Fruit fly (Drosophila melanogaster) whole organism, embryonic: Measurements from ENCODE around the gene CG6689.
A peak's percentile ranks its signal among the peaks of the same experiment; 100 is the strongest.

ENCODE experiments used
- Aef1 ChIP-seq: fragments of 200-800 bp; sonication (Bioruptor generic); IDR thresholded peaks from 3 replicates; pipeline ENCODE4 v1.3.6; 2022; ENCODE audit warnings: missing biosample characterization, missing genetic modification characterization
- Atf6 ChIP-seq: fragments of 200-800 bp; sonication (Bioruptor generic); IDR thresholded peaks from 2 replicates; pipeline ENCODE4 v1.3.6; 2022; ENCODE audit warnings: missing biosample characterization, missing genetic modification characterization
- B-H1 ChIP-seq: fragments of 200-800 bp; sonication (Bioruptor generic); IDR thresholded peaks from 3 replicates; pipeline ENCODE4 v1.3.6; 2022; ENCODE audit warnings: missing biosample characterization, missing genetic modification characterization
- BEAF-32 ChIP-seq: fragments of 200-800 bp; sonication (Bioruptor generic); optimal IDR thresholded peaks from 3 replicates; lab custom pipeline; 2017; ENCODE audit warnings: missing biosample characterization, missing genetic modification characterization, mild to moderate bottlenecking, moderate library complexity, missing genetic modification reagents
- Bgb ChIP-seq: fragments of 200-800 bp; sonication (Bioruptor generic); IDR thresholded peaks from 2 replicates; pipeline ENCODE4 v1.3.6; 2022; ENCODE audit warnings: missing biosample characterization, missing genetic modification characterization; ENCODE audit not compliant: partially characterized antibody
- CG1024 ChIP-seq: fragments of 200-800 bp; sonication (Bioruptor generic); IDR thresholded peaks from 2 replicates; pipeline ENCODE4 v1.3.6; 2022; ENCODE audit warnings: missing biosample characterization, missing genetic modification characterization
- CG11398 ChIP-seq: fragments of 200-800 bp; sonication (Bioruptor generic); optimal IDR thresholded peaks from 2 replicates; lab custom pipeline; 2016; ENCODE audit warnings: missing biosample characterization, missing genetic modification characterization
- CG11456 ChIP-seq: fragments of 200-800 bp; sonication (Bioruptor generic); IDR thresholded peaks from 3 replicates; pipeline ENCODE4 v1.3.6; 2022; ENCODE audit warnings: missing biosample characterization, missing genetic modification characterization
- CG12299 ChIP-seq: fragments of 200-800 bp; sonication (Bioruptor generic); optimal IDR thresholded peaks from 2 replicates; lab custom pipeline; 2018; ENCODE audit warnings: missing biosample characterization, mild to moderate bottlenecking, missing genetic modification characterization
- CG13775 ChIP-seq: fragments of 200-800 bp; sonication (Bioruptor generic); optimal IDR thresholded peaks from 3 replicates; lab custom pipeline; 2017; ENCODE audit warnings: missing biosample characterization, mild to moderate bottlenecking, missing genetic modification characterization
- CG2199 ChIP-seq: fragments of 200-800 bp; sonication (Bioruptor generic); IDR thresholded peaks from 3 replicates; pipeline ENCODE4 v1.3.6; 2022; ENCODE audit warnings: missing biosample characterization, missing genetic modification characterization
- CG3065 ChIP-seq: fragments of 200-800 bp; sonication (Bioruptor generic); optimal IDR thresholded peaks from 2 replicates; lab custom pipeline; 2016; ENCODE audit warnings: missing biosample characterization, missing genetic modification characterization
- CG31441 ChIP-seq: fragments of 200-800 bp; sonication (Bioruptor generic); IDR thresholded peaks from 2 replicates; pipeline ENCODE4 v1.3.6; 2022; ENCODE audit warnings: missing biosample characterization, missing genetic modification characterization
- CG3407 ChIP-seq: fragments of 200-800 bp; sonication (Bioruptor generic); optimal IDR thresholded peaks from 2 replicates; lab custom pipeline; 2018; ENCODE audit warnings: missing biosample characterization, mild to moderate bottlenecking, missing genetic modification characterization
- CG3838 ChIP-seq: fragments of 200-800 bp; sonication (Bioruptor generic); optimal IDR thresholded peaks from 3 replicates; lab custom pipeline; 2016; ENCODE audit warnings: missing biosample characterization, missing genetic modification characterization
- CG7987 ChIP-seq: fragments of 200-800 bp; sonication (Bioruptor generic); optimal IDR thresholded peaks from 2 replicates; lab custom pipeline; 2018; ENCODE audit warnings: missing biosample characterization, mild to moderate bottlenecking, missing genetic modification characterization, moderate library complexity
- CG8089 ChIP-seq: fragments of 200-800 bp; sonication (Bioruptor generic); optimal IDR thresholded peaks from 3 replicates; lab custom pipeline; 2016; ENCODE audit warnings: missing biosample characterization, missing genetic modification characterization
- CG9609 ChIP-seq: fragments of 200-800 bp; sonication (Bioruptor generic); optimal IDR thresholded peaks from 3 replicates; lab custom pipeline; 2016; ENCODE audit warnings: missing biosample characterization, missing genetic modification characterization
- CG9932 ChIP-seq: fragments of 200-800 bp; sonication (Bioruptor generic); IDR thresholded peaks from 2 replicates; pipeline ENCODE4 v1.3.6; 2022; ENCODE audit warnings: missing biosample characterization, missing genetic modification characterization
- Dad ChIP-seq: fragments of 200-800 bp; sonication (Bioruptor generic); optimal IDR thresholded peaks from 3 replicates; lab custom pipeline; 2016; ENCODE audit warnings: missing biosample characterization, missing genetic modification characterization
- Dp ChIP-seq: fragments of 200-800 bp; sonication (Bioruptor generic); optimal IDR thresholded peaks from 2 replicates; lab custom pipeline; 2018; ENCODE audit warnings: missing biosample characterization, mild to moderate bottlenecking, missing genetic modification characterization, moderate library complexity
- HLH4C ChIP-seq: fragments of 200-800 bp; sonication (Bioruptor generic); IDR thresholded peaks from 3 replicates; pipeline ENCODE4 v1.3.6; 2022; ENCODE audit warnings: missing biosample characterization, missing genetic modification characterization; ENCODE audit not compliant: partially characterized antibody
- Hand ChIP-seq: fragments of 200-800 bp; sonication (Bioruptor generic); optimal IDR thresholded peaks from 2 replicates; lab custom pipeline; 2017; ENCODE audit warnings: mild to moderate bottlenecking, missing biosample characterization, missing genetic modification reagents, missing genetic modification characterization
- Hr3 ChIP-seq: fragments of 200-800 bp; sonication (Bioruptor generic); optimal IDR thresholded peaks from 3 replicates; lab custom pipeline; 2016; ENCODE audit warnings: missing biosample characterization, missing genetic modification characterization
- NC2β ChIP-seq: fragments of 200-800 bp; sonication (Bioruptor generic); optimal IDR thresholded peaks from 2 replicates; lab custom pipeline; 2016; ENCODE audit warnings: missing biosample characterization, missing genetic modification characterization
- Optix ChIP-seq: fragments of 200-800 bp; sonication (Bioruptor generic); IDR thresholded peaks from 3 replicates; pipeline ENCODE4 v1.3.6; 2022; ENCODE audit warnings: missing biosample characterization, missing genetic modification characterization
- Scr ChIP-seq: fragments of 200-800 bp; sonication (Bioruptor generic); IDR thresholded peaks from 2 replicates; pipeline ENCODE4 v1.3.6; 2022; ENCODE audit warnings: missing biosample characterization, missing genetic modification characterization; ENCODE audit not compliant: partially characterized antibody
- Side ChIP-seq: fragments of 200-800 bp; sonication (Bioruptor generic); optimal IDR thresholded peaks from 2 replicates; lab custom pipeline; 2016; ENCODE audit warnings: missing biosample characterization, missing genetic modification characterization
- Sox100B ChIP-seq: fragments of 200-800 bp; sonication (Bioruptor generic); optimal IDR thresholded peaks from 3 replicates; lab custom pipeline; 2018; ENCODE audit warnings: missing biosample characterization, mild to moderate bottlenecking, missing genetic modification characterization
- Sry-δ ChIP-seq: fragments of 200-800 bp; sonication (Bioruptor generic); optimal IDR thresholded peaks from 2 replicates; lab custom pipeline; 2016; ENCODE audit warnings: missing biosample characterization, missing genetic modification characterization
- Ssrp ChIP-seq: fragments of 200-800 bp; sonication (Bioruptor generic); optimal IDR thresholded peaks from 2 replicates; lab custom pipeline; 2018; ENCODE audit warnings: missing biosample characterization, mild to moderate bottlenecking, missing genetic modification characterization, moderate library complexity
- aop ChIP-seq: fragments of 200-800 bp; sonication (Bioruptor generic); IDR thresholded peaks from 2 replicates; pipeline ENCODE4 v1.3.6; 2022; ENCODE audit warnings: missing biosample characterization, missing genetic modification characterization
- ase ChIP-seq: fragments of 200-800 bp; sonication (Bioruptor generic); IDR thresholded peaks from 3 replicates; pipeline ENCODE4 v1.3.6; 2022; ENCODE audit warnings: missing biosample characterization, missing genetic modification characterization
- bbx ChIP-seq: fragments of 200-800 bp; sonication (Bioruptor generic); IDR thresholded peaks from 2 replicates; pipeline ENCODE4 v1.3.6; 2022; ENCODE audit warnings: missing biosample characterization, missing genetic modification characterization; ENCODE audit not compliant: partially characterized antibody
- cg ChIP-seq: fragments of 200-800 bp; sonication (Bioruptor generic); optimal IDR thresholded peaks from 3 replicates; lab custom pipeline; 2019; ENCODE audit warnings: missing biosample characterization, mild to moderate bottlenecking, missing genetic modification characterization, moderate library complexity
- chif ChIP-seq, 2 experiments: fragments of 200-800 bp; sonication (Bioruptor generic); optimal IDR thresholded peaks; 3 replicates each; lab custom pipeline; 2016; ENCODE audit warnings: missing biosample characterization in 2 of 2, missing genetic modification characterization in 2 of 2
- esg ChIP-seq: fragments of 200-800 bp; sonication (Bioruptor generic); conservative IDR thresholded peaks from 2 replicates; pipeline ENCODE4 v1.3.6; 2022; ENCODE audit warnings: missing biosample characterization, missing genetic modification characterization
- eve ChIP-seq, 2 experiments: fragments of >200 bp; optimal IDR thresholded peaks; 2 replicates each; lab custom pipeline; 2017; ENCODE audit warnings: missing biosample characterization in 2 of 2, missing genetic modification characterization in 2 of 2
- gcm2 ChIP-seq: fragments of 200-800 bp; sonication (Bioruptor generic); optimal IDR thresholded peaks from 2 replicates; lab custom pipeline; 2016; ENCODE audit warnings: missing biosample characterization, missing genetic modification characterization
- gem ChIP-seq: fragments of 200-800 bp; sonication (Bioruptor generic); optimal IDR thresholded peaks from 2 replicates; lab custom pipeline; 2019; ENCODE audit warnings: missing biosample characterization, mild to moderate bottlenecking, missing genetic modification characterization, moderate library complexity
- mam ChIP-seq: fragments of 200-800 bp; sonication (Bioruptor generic); optimal IDR thresholded peaks from 3 replicates; lab custom pipeline; 2016; ENCODE audit warnings: missing biosample characterization, missing genetic modification characterization
- mld ChIP-seq: fragments of 200-800 bp; sonication (Bioruptor generic); IDR thresholded peaks from 3 replicates; pipeline ENCODE4 v1.3.6; 2022; ENCODE audit warnings: missing biosample characterization, missing genetic modification characterization; ENCODE audit not compliant: partially characterized antibody
- nerfin-2 ChIP-seq: fragments of 200-800 bp; sonication (Bioruptor generic); IDR thresholded peaks from 2 replicates; pipeline ENCODE4 v1.3.6; 2022; ENCODE audit warnings: missing biosample characterization, missing genetic modification characterization; ENCODE audit not compliant: partially characterized antibody
- oc ChIP-seq: fragments of 200-800 bp; sonication (Bioruptor generic); optimal IDR thresholded peaks from 2 replicates; lab custom pipeline; 2018; ENCODE audit warnings: missing biosample characterization, mild to moderate bottlenecking, missing genetic modification characterization, moderate library complexity
- pan ChIP-seq, 4 experiments: fragments of >200 bp in 3 of 4; fragments of 200-800 bp in 1 of 4; sonication (Bioruptor generic) in 1 of 4; optimal IDR thresholded peaks in 3 of 4; IDR thresholded peaks in 1 of 4; 2 replicates each; pipeline versions ENCODE4 v1.3.6 to Lab custom; 2017 to 2022; ENCODE audit warnings: missing biosample characterization in 2 of 4, missing genetic modification characterization in 2 of 4, mixed read lengths in 1 of 4
- psq ChIP-seq: fragments of 200-800 bp; sonication (Bioruptor generic); optimal IDR thresholded peaks from 2 replicates; lab custom pipeline; 2017; ENCODE audit warnings: missing biosample characterization, missing genetic modification characterization
- pum ChIP-seq: fragments of 200-800 bp; sonication (Bioruptor generic); optimal IDR thresholded peaks from 2 replicates; lab custom pipeline; 2016; ENCODE audit warnings: missing biosample characterization, missing genetic modification characterization
- ranshi ChIP-seq: fragments of 200-800 bp; sonication (Bioruptor generic); IDR thresholded peaks from 2 replicates; pipeline ENCODE4 v1.3.6; 2022; ENCODE audit warnings: missing biosample characterization, missing genetic modification characterization
- seq ChIP-seq: fragments of 200-800 bp; sonication (Bioruptor generic); IDR thresholded peaks from 2 replicates; pipeline ENCODE4 v1.3.6; 2022; ENCODE audit warnings: missing biosample characterization, missing genetic modification characterization
- slou ChIP-seq: fragments of 200-800 bp; sonication (Bioruptor generic); optimal IDR thresholded peaks from 3 replicates; lab custom pipeline; 2016; ENCODE audit warnings: missing biosample characterization, missing genetic modification characterization
- sr ChIP-seq: fragments of 200-800 bp; sonication (Bioruptor generic); IDR thresholded peaks from 3 replicates; pipeline ENCODE4 v1.3.6; 2022; ENCODE audit warnings: missing biosample characterization, missing genetic modification characterization
- vfl ChIP-seq: fragments of 200-800 bp; sonication (Bioruptor generic); optimal IDR thresholded peaks from 2 replicates; lab custom pipeline; 2016; ENCODE audit warnings: missing biosample characterization, missing genetic modification characterization

Gene CG6689

DNA sequence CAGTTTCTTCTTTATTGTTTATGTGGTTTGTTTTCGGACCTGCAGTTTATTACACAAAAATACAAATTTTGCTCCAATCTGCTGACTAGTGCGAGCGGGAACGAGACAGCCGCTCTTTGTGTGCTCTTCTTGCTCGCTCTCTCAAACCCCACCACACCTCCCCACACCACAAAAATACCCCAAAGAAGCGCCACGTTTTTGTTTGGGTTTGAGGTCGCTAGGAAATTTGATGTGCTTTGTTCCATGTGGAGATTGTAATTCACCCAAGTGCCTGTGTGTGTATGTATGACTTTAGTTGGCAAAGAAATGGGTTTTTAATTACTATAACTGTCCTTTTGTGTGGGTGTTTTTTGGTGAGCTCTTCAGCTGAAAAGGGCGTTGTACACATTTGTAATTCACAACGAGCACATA lies 21.8 kb downstream of the CG6689 start (continued):
- TF ChIP-seq Sox100B (no peak), psq (GFP tag; lab: Kevin White, UChicago) (no peak), CG12299 (tag; lab: Kevin White, UChicago) (no peak), NC2β (GFP tag; lab: Kevin White, UChicago) (no peak), Scr (GFP tag; lab: Robert Waterston, UW) (no peak), Atf6 (GFP tag; lab: Robert Waterston, UW) (no peak), mld (no peak), Hand (no peak), Aef1 (GFP tag; lab: Robert Waterston, UW) (no peak), ase (GFP tag; lab: Robert Waterston, UW) (no peak), pan (optimal IDR thresholded peaks at IDR 0.05; lab: Kevin White, UChicago) (no peak), pan (GFP tag; optimal IDR thresholded peaks at IDR 0.05 in 1 of 2, IDR thresholded peaks at IDR 0.05 in 1 of 2) (peak in 1 of 2 experiments; percentile 39), pum (GFP tag; lab: Kevin White, UChicago) (no peak), oc (tag; lab: Kevin White, UChicago) (no peak), esg (GFP tag; lab: Robert Waterston, UW) (no peak), HLH4C (GFP tag; lab: Robert Waterston, UW) (0 out of 3 replicates have a peak, but pooled peaks have one; percentile 12), chif (GFP tag; optimal IDR thresholded peaks at IDR 0.05; lab: Kevin White, UChicago) (no peak), CG8089 (GFP tag; lab: Kevin White, UChicago) (no peak), aop (no peak), Dp (GFP tag; lab: Kevin White, UChicago) (no peak), CG9932 (GFP tag; lab: Robert Waterston, UW) (no peak), Sry-δ (GFP tag; lab: Kevin White, UChicago) (no peak), CG9609 (GFP tag; lab: Kevin White, UChicago) (no peak), gem (no peak), B-H1 (no peak), eve (GFP tag; optimal IDR thresholded peaks at IDR 0.05; lab: Kevin White, UChicago) (no peak), vfl (GFP tag; lab: Kevin White, UChicago) (no peak), CG2199 (GFP tag; lab: Robert Waterston, UW) (peak; percentile 67; the same call in 1 of the 3 replicates), CG3407 (GFP tag; lab: Kevin White, UChicago) (no peak)

DNA sequence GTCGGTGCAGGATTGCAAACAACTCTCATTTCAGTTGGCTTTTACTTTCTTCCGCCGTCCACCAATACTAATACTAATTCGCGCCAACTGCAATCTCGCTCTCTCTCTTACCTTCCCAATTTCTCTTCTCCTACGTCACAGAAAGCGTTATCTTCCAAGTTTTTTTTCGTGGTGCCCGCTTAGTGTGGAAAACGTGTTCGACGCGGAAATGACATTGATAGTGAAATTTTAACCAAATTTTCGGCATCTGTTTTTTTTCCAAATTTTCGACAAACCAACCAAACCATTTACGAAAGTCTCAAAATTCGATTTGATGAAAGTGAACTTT lies 22.5 kb downstream of the CG6689 start, which contains the start of gene cu:
cu (plus strand) TSS at position 204 of the 328 bp plus-strand sequence.
- TF ChIP-seq bbx (GFP tag; lab: Robert Waterston, UW) = peak; percentile 13; the same call in 1 of the 2 replicates
- TF ChIP-seq nerfin-2 (GFP tag; lab: Robert Waterston, UW) = no peak
- TF ChIP-seq ranshi (GFP tag; lab: Robert Waterston, UW) = no peak
- no peak for TF ChIP-seq Dad (GFP tag; lab: Kevin White, UChicago)
- TF ChIP-seq CG1024 (GFP tag; lab: Robert Waterston, UW) = no peak
- no peak for TF ChIP-seq cg (GFP tag; lab: Kevin White, UChicago)
- peak; percentile 6 for TF ChIP-seq sr (GFP tag; lab: Robert Waterston, UW)
- no peak for TF ChIP-seq BEAF-32 (GFP tag; lab: Kevin White, UChicago)
- TF ChIP-seq slou (GFP tag; lab: Kevin White, UChicago) = no peak
- TF ChIP-seq CG3838 = no peak
- TF ChIP-seq seq (GFP tag; lab: Robert Waterston, UW) = no peak
- TF ChIP-seq Side (GFP tag; lab: Kevin White, UChicago) = no peak
- no peak for TF ChIP-seq CG7987 (GFP tag; lab: Kevin White, UChicago)
- peak; percentile 44; the same call in 1 of the 2 replicates for TF ChIP-seq CG31441
- TF ChIP-seq CG3065 (GFP tag; lab: Kevin White, UChicago) = no peak
- no peak for TF ChIP-seq Ssrp (tag; lab: Kevin White, UChicago)
- TF ChIP-seq Bgb (GFP tag; lab: Robert Waterston, UW) = peak; percentile 26; the same call in 1 of the 2 replicates
- peak; percentile 50 for TF ChIP-seq gcm2 (GFP tag; lab: Kevin White, UChicago)
- peak; percentile 90 for TF ChIP-seq mam
- TF ChIP-seq Hr3 (GFP tag; lab: Kevin White, UChicago) = no peak
- TF ChIP-seq CG11398 (GFP tag; lab: Kevin White, UChicago) = peak; percentile 71
- TF ChIP-seq CG11456 (GFP tag; lab: Robert Waterston, UW) = no peak
- no peak for TF ChIP-seq CG13775
- TF ChIP-seq Optix (GFP tag; lab: Robert Waterston, UW) = peak; percentile 85; the same call in 2 of the 3 replicates
- TF ChIP-seq aop = peak; percentile 49; the same call in 1 of the 2 replicates
